Worm (Caenorhabditis elegans): ENCODE measurements around the gene K02D10.4.

DNA sequence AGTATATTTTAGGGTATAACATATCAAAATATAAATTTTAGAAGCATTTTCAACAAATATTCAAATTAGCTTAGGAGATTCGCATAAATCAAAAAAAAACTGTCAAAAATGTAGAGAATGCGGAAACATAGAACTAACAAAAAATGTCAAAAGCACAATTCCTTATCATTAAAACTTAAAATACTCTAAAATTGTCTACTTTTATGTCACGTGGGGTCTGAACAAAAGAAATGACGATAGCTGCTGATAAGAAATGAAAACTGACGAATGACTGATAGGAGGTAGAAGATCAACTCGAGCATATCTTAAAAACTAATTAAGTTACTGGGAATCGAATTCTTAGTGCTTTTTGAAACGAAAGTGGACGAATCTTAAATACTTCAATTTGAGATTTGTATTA, 46.1 kb downstream of the K02D10.4 start:
- TF ChIP-seq him-1 (tag; optimal IDR thresholded peaks at IDR 0.05) (no peak), dao-5 (tag; optimal IDR thresholded peaks at IDR 0.05) (no peak)
